Worm (Caenorhabditis elegans): Measurements from ENCODE around the gene B0035.15.

The B0035.15 gene

DNA sequence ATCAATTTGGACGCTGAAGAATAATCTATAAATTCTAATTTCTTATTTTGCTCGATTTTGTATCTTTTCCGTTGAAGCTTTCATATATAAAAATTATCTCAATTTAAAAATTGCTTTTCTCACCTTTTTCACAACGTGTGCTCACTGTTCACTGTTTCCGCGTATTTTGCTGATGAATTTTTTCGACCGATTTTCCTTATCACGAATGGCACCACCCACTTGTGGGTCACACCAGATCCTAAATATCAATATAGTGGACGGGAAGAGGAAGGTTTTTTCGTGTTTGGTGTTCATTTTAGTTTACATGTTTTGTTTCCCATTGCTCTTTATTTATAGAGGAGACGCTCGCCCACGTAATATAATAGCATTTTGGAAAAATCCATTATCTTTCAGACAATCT is 17.6 kb upstream of the B0035.15 start:
- TF ChIP-seq D1046.2 (GFP tag; IDR thresholded peaks at IDR 0.05) (no peak), arid-1 (GFP tag; conservative IDR thresholded peaks at IDR 0.05) (no peak), mxl-2 (GFP tag; conservative IDR thresholded peaks at IDR 0.05) (no peak), ceh-20 (GFP tag; IDR thresholded peaks at IDR 0.05) (no peak), mxl-3 (GFP tag; optimal IDR thresholded peaks at IDR 0.05) (no peak), ctbp-1 (GFP tag; IDR thresholded peaks at IDR 0.05) (no peak), mdl-1 (tag; optimal IDR thresholded peaks at IDR 0.05) (no peak), rbr-2 (tag; optimal IDR thresholded peaks at IDR 0.05) (no peak)

DNA sequence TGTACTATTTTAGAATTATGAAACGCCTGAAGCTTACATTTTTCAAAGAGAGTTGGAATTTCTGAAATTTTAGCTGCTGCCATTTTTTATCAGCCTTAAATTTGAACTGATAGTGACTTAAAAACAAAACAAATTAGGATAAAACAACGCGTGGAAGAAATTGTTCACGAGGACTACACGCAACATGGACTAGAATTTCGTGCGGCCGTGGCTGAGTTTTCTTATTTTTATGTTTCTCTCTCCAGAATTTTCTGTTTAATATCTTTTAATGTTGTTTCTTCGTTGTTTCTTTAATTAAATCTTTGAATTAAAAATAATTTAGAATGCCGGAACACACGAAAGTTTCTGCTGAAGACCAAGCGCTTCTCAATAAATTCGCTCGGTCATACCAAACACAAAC is 16.8 kb upstream of the B0035.15 start, which contains the start of the genes B0035.3, B0035.22 and pfd-4:
Gene B0035.3, minus strand, starts transcription at position 114 of the 400 bp plus-strand sequence.
Gene B0035.22, plus strand, starts transcription at position 269 of the 400 bp plus-strand sequence.
Gene pfd-4, plus strand, starts transcription at position 323 of the 400 bp plus-strand sequence.
- TF ChIP-seq arid-1 (GFP tag; conservative IDR thresholded peaks at IDR 0.05) (no peak), pha-4 (GFP tag; IDR thresholded peaks at IDR 0.05) (no peak), pha-4 (tag; optimal IDR thresholded peaks at IDR 0.05) (no peak), aha-1 (tag) (no peak), lim-7 (GFP tag; IDR thresholded peaks at IDR 0.05) (no peak), zip-11 (GFP tag; IDR thresholded peaks at IDR 0.05) (no peak), lin-29 (GFP tag; IDR thresholded peaks at IDR 0.05) (no peak), F49E8.2 (tag; optimal IDR thresholded peaks at IDR 0.05; ENCODE audit: borderline replicate concordance) (no peak), mdl-1 (tag; optimal IDR thresholded peaks at IDR 0.05) (no peak), dve-1 (tag; optimal IDR thresholded peaks at IDR 0.05; ENCODE audit: insufficient read depth) (peak; percentile 63), nhr-48 (tag; optimal IDR thresholded peaks at IDR 0.05) (no peak), Y48G9A.11 (GFP tag; IDR thresholded peaks at IDR 0.05) (no peak), nhr-10 (tag; optimal IDR thresholded peaks at IDR 0.05) (no peak), ceh-62 (tag; optimal IDR thresholded peaks at IDR 0.05) (no peak), mdt-29 (GFP tag; IDR thresholded peaks at IDR 0.05) (no peak), ctbp-1 (GFP tag; IDR thresholded peaks at IDR 0.05) (no peak), lin-39 (tag; optimal IDR thresholded peaks at IDR 0.05) (no peak), nhr-237 (tag; optimal IDR thresholded peaks at IDR 0.05) (no peak), mxl-3 (GFP tag; optimal IDR thresholded peaks at IDR 0.05) (no peak), ces-1 (GFP tag; optimal IDR thresholded peaks at IDR 0.05) (no peak), zfp-3 (GFP tag; conservative IDR thresholded peaks at IDR 0.05) (no peak), ztf-11 (tag; optimal IDR thresholded peaks at IDR 0.05) (no peak), lin-1 (GFP tag; IDR thresholded peaks at IDR 0.05) (no peak), mep-1 (tag; optimal IDR thresholded peaks at IDR 0.05) (peak; percentile 46), duxl-1 (tag; optimal IDR thresholded peaks at IDR 0.05; ENCODE audit: poor library complexity) (no peak), nhr-42 (GFP tag; IDR thresholded peaks at IDR 0.05) (no peak), hlh-11 (tag; optimal IDR thresholded peaks at IDR 0.05) (no peak), ztf-7 (tag; optimal IDR thresholded peaks at IDR 0.05) (no peak), fos-1 (tag; optimal IDR thresholded peaks at IDR 0.05) (no peak), lin-13 (GFP tag; optimal IDR thresholded peaks at IDR 0.05) (no peak), ceh-32 (tag; optimal IDR thresholded peaks at IDR 0.05; ENCODE audit: poor library complexity) (no peak), T26A8.4 (GFP tag; IDR thresholded peaks at IDR 0.05) (no peak), R02D3.7 (tag; optimal IDR thresholded peaks at IDR 0.05) (no peak), nhr-11 (tag; optimal IDR thresholded peaks at IDR 0.05) (no peak), lir-3 (tag; optimal IDR thresholded peaks at IDR 0.05) (no peak), daf-16 (GFP tag; optimal IDR thresholded peaks at IDR 0.05) (no peak), daf-16 (tag; optimal IDR thresholded peaks at IDR 0.05) (peak; percentile 62), vab-7 (GFP tag; IDR thresholded peaks at IDR 0.05) (no peak), F26F4.8 (GFP tag; conservative IDR thresholded peaks at IDR 0.05) (no peak), zip-2 (tag; optimal IDR thresholded peaks at IDR 0.05) (no peak), lsy-2 (tag; optimal IDR thresholded peaks at IDR 0.05) (peak in 1 of 2 experiments; percentile 80), D1046.2 (GFP tag; IDR thresholded peaks at IDR 0.05) (no peak), nhr-28 (tag; optimal IDR thresholded peaks at IDR 0.05) (no peak), nhr-102 (tag; optimal IDR thresholded peaks at IDR 0.05) (no peak), Y75B8A.6 (GFP tag; IDR thresholded peaks at IDR 0.05) (no peak), gei-8 (GFP tag; optimal IDR thresholded peaks at IDR 0.05) (no peak), cey-2 (tag; optimal IDR thresholded peaks at IDR 0.05; ENCODE audit: borderline replicate concordance, insufficient read depth) (no peak), F10B5.3 (tag; optimal IDR thresholded peaks at IDR 0.05) (no peak)

All from whole organism, L4 larva.